Worm (Caenorhabditis elegans): ENCODE measurements around the gene ZK856.14.
A peak's percentile ranks its signal among the peaks of the same experiment; 100 is the strongest.

Gene ZK856.14

ce11 chrV:10216724-10217123 lies at the start of gene ZK856.14:
TSS of gene ZK856.14 (plus strand) at chrV:10217024.
- TF ChIP-seq mab-5 (tag; optimal IDR thresholded peaks at IDR 0.05) (no peak), nhr-28 (tag; optimal IDR thresholded peaks at IDR 0.05) (no peak), drap-1 (GFP tag; optimal IDR thresholded peaks at IDR 0.05) (no peak), lin-13 (tag; optimal IDR thresholded peaks at IDR 0.05) (no peak), nhr-12 (tag; optimal IDR thresholded peaks at IDR 0.05) (no peak), flh-1 (GFP tag; optimal IDR thresholded peaks at IDR 0.05) (no peak), lin-32 (GFP tag; optimal IDR thresholded peaks at IDR 0.05) (no peak), ztf-11 (tag; optimal IDR thresholded peaks at IDR 0.05) (no peak), unc-120 (tag; optimal IDR thresholded peaks at IDR 0.05; ENCODE audit: poor library complexity, severe bottlenecking) (no peak), unc-39 (tag; optimal IDR thresholded peaks at IDR 0.05) (no peak), unc-62 (GFP tag; optimal IDR thresholded peaks at IDR 0.05) (no peak), lsy-2 (tag; optimal IDR thresholded peaks at IDR 0.05) (no peak), sem-2 (GFP tag; optimal IDR thresholded peaks at IDR 0.05) (no peak), hlh-1 (tag; optimal IDR thresholded peaks at IDR 0.05) (no peak), ceh-43 (GFP tag; optimal IDR thresholded peaks at IDR 0.05) (no peak), nhr-2 (tag; optimal IDR thresholded peaks at IDR 0.05) (no peak), M03D4.4 (tag; optimal IDR thresholded peaks at IDR 0.05) (no peak), blmp-1 (tag; optimal IDR thresholded peaks at IDR 0.05) (no peak), cnd-1 (tag; optimal IDR thresholded peaks at IDR 0.05) (no peak), pha-4 (tag; optimal IDR thresholded peaks at IDR 0.05) (no peak)

- TF ChIP-seq cnd-1 (tag; optimal IDR thresholded peaks at IDR 0.05), result no peak
- TF ChIP-seq mls-2 (tag; optimal IDR thresholded peaks at IDR 0.05), result no peak
- no peak for TF ChIP-seq lsy-2 (tag; optimal IDR thresholded peaks at IDR 0.05)
- no peak for TF ChIP-seq lin-13 (tag; optimal IDR thresholded peaks at IDR 0.05)
- no peak for TF ChIP-seq ceh-43 (GFP tag; optimal IDR thresholded peaks at IDR 0.05)
- TF ChIP-seq lin-32 (GFP tag; optimal IDR thresholded peaks at IDR 0.05), result no peak
- TF ChIP-seq unc-39 (tag; optimal IDR thresholded peaks at IDR 0.05), result no peak
- no peak for TF ChIP-seq pha-4 (tag; optimal IDR thresholded peaks at IDR 0.05)
- TF ChIP-seq nhr-28 (tag; optimal IDR thresholded peaks at IDR 0.05), result no peak
- no peak for TF ChIP-seq nhr-76 (tag; optimal IDR thresholded peaks at IDR 0.05)
- no peak for TF ChIP-seq mep-1 (tag; optimal IDR thresholded peaks at IDR 0.05)
- no peak for TF ChIP-seq tbx-8 (GFP tag; optimal IDR thresholded peaks at IDR 0.05)
- no peak for TF ChIP-seq snpc-4 (tag; optimal IDR thresholded peaks at IDR 0.05)
- no peak for TF ChIP-seq blmp-1 (tag; optimal IDR thresholded peaks at IDR 0.05)
- no peak for TF ChIP-seq elt-3 (tag; optimal IDR thresholded peaks at IDR 0.05)
- TF ChIP-seq flh-1 (GFP tag; optimal IDR thresholded peaks at IDR 0.05), result no peak
- no peak for TF ChIP-seq ceh-83 (GFP tag; optimal IDR thresholded peaks at IDR 0.05)
- TF ChIP-seq ham-2 (GFP tag; optimal IDR thresholded peaks at IDR 0.05), result no peak
Measured at ce11 chrV:10168870-10169269, 48.0 kb upstream of the ZK856.14 start.

ce11 chrV:10173653-10174052 lies 43.2 kb upstream of the ZK856.14 start, which contains the start of gene egl-3:
TSS of gene egl-3 (minus strand) at chrV:10173753.
- TF ChIP-seq mls-2 (tag; optimal IDR thresholded peaks at IDR 0.05), result no peak
- TF ChIP-seq nhr-28 (tag; optimal IDR thresholded peaks at IDR 0.05), result no peak
- no peak for TF ChIP-seq nhr-12 (tag; optimal IDR thresholded peaks at IDR 0.05)
- TF ChIP-seq M03D4.4 (tag; optimal IDR thresholded peaks at IDR 0.05), result no peak

ce11 chrV:10174632-10175075 lies 42.2 kb upstream of the ZK856.14 start:
- TF ChIP-seq mep-1 (tag; optimal IDR thresholded peaks at IDR 0.05) (no peak), ces-1 (GFP tag; optimal IDR thresholded peaks at IDR 0.05) (peak; percentile 90), unc-39 (tag; optimal IDR thresholded peaks at IDR 0.05) (no peak), pha-4 (tag; optimal IDR thresholded peaks at IDR 0.05) (no peak), ceh-83 (GFP tag; optimal IDR thresholded peaks at IDR 0.05) (no peak), unc-62 (GFP tag; optimal IDR thresholded peaks at IDR 0.05) (peak; percentile 12), mls-2 (tag; optimal IDR thresholded peaks at IDR 0.05) (peak; percentile 69), elt-3 (tag; optimal IDR thresholded peaks at IDR 0.05) (no peak), elt-1 (tag; optimal IDR thresholded peaks at IDR 0.05; ENCODE audit: borderline replicate concordance, insufficient read depth) (no peak), unc-120 (tag; optimal IDR thresholded peaks at IDR 0.05; ENCODE audit: poor library complexity, severe bottlenecking) (no peak), nhr-237 (tag; optimal IDR thresholded peaks at IDR 0.05) (no peak), cnd-1 (tag; optimal IDR thresholded peaks at IDR 0.05) (no peak)

- TF ChIP-seq sptf-1 (tag; optimal IDR thresholded peaks at IDR 0.05), result peak; percentile 48
- no peak for TF ChIP-seq nhr-28 (tag; optimal IDR thresholded peaks at IDR 0.05)
- no peak for TF ChIP-seq snpc-4 (tag; optimal IDR thresholded peaks at IDR 0.05)
- TF ChIP-seq ceh-39 (tag; optimal IDR thresholded peaks at IDR 0.05), result peak; percentile 0
- no peak for TF ChIP-seq mls-2 (tag; optimal IDR thresholded peaks at IDR 0.05)
- TF ChIP-seq lsy-2 (tag; optimal IDR thresholded peaks at IDR 0.05), result peak; percentile 30
- TF ChIP-seq tbx-8 (GFP tag; optimal IDR thresholded peaks at IDR 0.05), result no peak
- peak; percentile 67 for TF ChIP-seq unc-120 (tag; optimal IDR thresholded peaks at IDR 0.05; ENCODE audit: poor library complexity, severe bottlenecking)
- TF ChIP-seq nhr-2 (tag; optimal IDR thresholded peaks at IDR 0.05), result no peak
- TF ChIP-seq unc-39 (tag; optimal IDR thresholded peaks at IDR 0.05), result no peak
- peak; percentile 61 for TF ChIP-seq nhr-237 (tag; optimal IDR thresholded peaks at IDR 0.05)
- peak; percentile 40 for TF ChIP-seq lin-13 (tag; optimal IDR thresholded peaks at IDR 0.05)
- TF ChIP-seq blmp-1 (tag; optimal IDR thresholded peaks at IDR 0.05), result peak; percentile 86
- TF ChIP-seq mep-1 (tag; optimal IDR thresholded peaks at IDR 0.05), result peak; percentile 62
- TF ChIP-seq ceh-83 (GFP tag; optimal IDR thresholded peaks at IDR 0.05), result no peak
- no peak for TF ChIP-seq bed-3 (GFP tag; optimal IDR thresholded peaks at IDR 0.05)
- no peak for TF ChIP-seq mab-5 (tag; optimal IDR thresholded peaks at IDR 0.05)
- no peak for TF ChIP-seq drap-1 (GFP tag; optimal IDR thresholded peaks at IDR 0.05)
- TF ChIP-seq ztf-11 (tag; optimal IDR thresholded peaks at IDR 0.05), result no peak
- TF ChIP-seq nhr-12 (tag; optimal IDR thresholded peaks at IDR 0.05), result no peak
- peak; percentile 19 for TF ChIP-seq ces-1 (GFP tag; optimal IDR thresholded peaks at IDR 0.05)
- no peak for TF ChIP-seq nhr-76 (tag; optimal IDR thresholded peaks at IDR 0.05)
Measured at ce11 chrV:10178166-10178565, 38.7 kb upstream of the ZK856.14 start.

All from whole organism, mixed stage, embryonic.